Worm (Caenorhabditis elegans) whole organism, L4 larva: ENCODE results near the gene adh-1.
A peak's percentile ranks its signal among the peaks of the same experiment; 100 is the strongest.

Experiments used
- F10B5.3 ChIP-seq: sonication (generic microtip); optimal IDR thresholded peaks from 2 replicates; lab custom pipeline; 2016; ENCODE audit warnings: mild to moderate bottlenecking, missing genetic modification characterization, missing compliant biosample characterization
- F26F4.8 ChIP-seq: fragments of 200-800 bp; sonication (Bioruptor generic); conservative IDR thresholded peaks from 2 replicates; pipeline ENCODE4 v1.3.6; 2022; ENCODE audit warnings: missing genetic modification characterization, missing compliant biosample characterization
- F37D6.2 ChIP-seq: sonication (generic microtip); optimal IDR thresholded peaks from 2 replicates; lab custom pipeline; 2016; ENCODE audit warnings: mild to moderate bottlenecking, missing genetic modification characterization, missing compliant biosample characterization
- F49E8.2 ChIP-seq: sonication (generic microtip); optimal IDR thresholded peaks from 2 replicates; lab custom pipeline; 2016; ENCODE audit warnings: missing compliant biosample characterization, mild to moderate bottlenecking, missing genetic modification characterization, borderline replicate concordance
- T20F7.1 ChIP-seq: fragments of 200-800 bp; sonication (Bioruptor generic); optimal IDR thresholded peaks from 2 replicates; lab custom pipeline; 2018; ENCODE audit warnings: mild to moderate bottlenecking, missing genetic modification characterization, missing compliant biosample characterization
- Y105C5A.15 ChIP-seq: fragments of 200-800 bp; sonication (Bioruptor generic); IDR thresholded peaks from 2 replicates; pipeline ENCODE4 v1.3.6; 2022; ENCODE audit warnings: missing genetic modification characterization, missing compliant biosample characterization
- Y5F2A.4 ChIP-seq: fragments of 200-800 bp; sonication (Bioruptor generic); optimal IDR thresholded peaks from 2 replicates; lab custom pipeline; 2018; ENCODE audit warnings: mild to moderate bottlenecking, missing genetic modification characterization, missing compliant biosample characterization
- ZK546.5 ChIP-seq, 2 experiments: sonication (generic microtip); optimal IDR thresholded peaks; 2 replicates each; lab custom pipeline; 2017; ENCODE audit warnings: missing biosample characterization in 2 of 2, missing genetic modification characterization in 2 of 2
- ama-1 ChIP-seq: fragments of 150-350 bp; optimal IDR thresholded peaks from 2 replicates; lab custom pipeline; 2014; ENCODE audit warnings: inconsistent platforms, mixed read lengths
- arid-1 ChIP-seq: fragments of 200-800 bp; sonication (Bioruptor generic); conservative IDR thresholded peaks from 2 replicates; pipeline ENCODE4 v1.3.6; 2022; ENCODE audit warnings: missing genetic modification reagents, missing genetic modification characterization, missing compliant biosample characterization
- ceh-32 ChIP-seq: sonication (generic microtip); optimal IDR thresholded peaks from 2 replicates; lab custom pipeline; 2016; ENCODE audit warnings: mild to moderate bottlenecking, missing genetic modification characterization, missing compliant biosample characterization; ENCODE audit not compliant: poor library complexity
- ces-1 ChIP-seq: fragments of 150-350 bp; sonication (generic microtip); optimal IDR thresholded peaks from 4 replicates; lab custom pipeline; 2014; ENCODE audit warnings: missing biosample characterization, missing genetic modification reagents, missing genetic modification characterization
- cey-2 ChIP-seq: sonication (generic microtip); optimal IDR thresholded peaks from 3 replicates; lab custom pipeline; 2017; ENCODE audit warnings: missing genetic modification characterization, mild to moderate bottlenecking, missing compliant biosample characterization, antibody characterized with exemption, borderline replicate concordance; ENCODE audit not compliant: insufficient read depth
- daf-16 ChIP-seq, 3 experiments: sonication (generic microtip); optimal IDR thresholded peaks; 2 replicates each; lab custom pipeline; 2016 to 2017; ENCODE audit warnings: missing genetic modification characterization in 3 of 3, missing genetic modification reagents in 3 of 3, mild to moderate bottlenecking in 2 of 3, missing compliant biosample characterization in 2 of 3, missing biosample characterization in 1 of 3, moderate library complexity in 1 of 3
- daf-8 ChIP-seq: fragments of 200-800 bp; sonication (Bioruptor generic); IDR thresholded peaks from 2 replicates; pipeline ENCODE4 v1.3.6; 2022; ENCODE audit warnings: missing genetic modification characterization, missing compliant biosample characterization
- dve-1 ChIP-seq: sonication (generic microtip); optimal IDR thresholded peaks from 2 replicates; lab custom pipeline; 2017; ENCODE audit warnings: antibody characterized with exemption, mild to moderate bottlenecking, missing genetic modification characterization, missing compliant biosample characterization; ENCODE audit not compliant: insufficient read depth
- egl-43 ChIP-seq: fragments of 200-800 bp; sonication (Bioruptor generic); IDR thresholded peaks from 2 replicates; pipeline ENCODE4 v1.3.6; 2022; ENCODE audit warnings: missing genetic modification reagents, missing genetic modification characterization, missing compliant biosample characterization
- fos-1 ChIP-seq: fragments of 150-350 bp; optimal IDR thresholded peaks from 2 replicates; lab custom pipeline; 2014; ENCODE audit warnings: missing biosample characterization, missing genetic modification characterization
- hlh-11 ChIP-seq: fragments of 200-800 bp; sonication (Bioruptor generic); optimal IDR thresholded peaks from 2 replicates; lab custom pipeline; 2018; ENCODE audit warnings: mild to moderate bottlenecking, missing genetic modification characterization, missing compliant biosample characterization
- hmg-1.1 ChIP-seq: fragments of 200-800 bp; sonication (Bioruptor generic); IDR thresholded peaks from 2 replicates; pipeline ENCODE4 v1.3.6; 2022; ENCODE audit warnings: missing genetic modification reagents, missing genetic modification characterization, missing compliant biosample characterization
- lin-1 ChIP-seq: fragments of 200-800 bp; sonication (Bioruptor generic); IDR thresholded peaks from 2 replicates; pipeline ENCODE4 v1.3.6; 2022; ENCODE audit warnings: missing genetic modification reagents, missing genetic modification characterization, missing compliant biosample characterization
- lin-13 ChIP-seq: fragments of 150-350 bp; optimal IDR thresholded peaks from 2 replicates; lab custom pipeline; 2014; ENCODE audit warnings: missing biosample characterization, missing genetic modification reagents, missing genetic modification characterization
- lin-38 ChIP-seq: fragments of 200-800 bp; sonication (Bioruptor generic); IDR thresholded peaks from 2 replicates; pipeline ENCODE4 v1.3.6; 2022; ENCODE audit warnings: missing genetic modification reagents, missing genetic modification characterization, missing compliant biosample characterization
- lin-39 ChIP-seq: fragments of 150-350 bp; optimal IDR thresholded peaks from 2 replicates; lab custom pipeline; 2014; ENCODE audit warnings: missing biosample characterization, missing genetic modification reagents, missing genetic modification characterization
- lir-3 ChIP-seq: sonication (generic microtip); optimal IDR thresholded peaks from 2 replicates; lab custom pipeline; 2016; ENCODE audit warnings: mild to moderate bottlenecking, missing genetic modification characterization, missing compliant biosample characterization
- mdl-1 ChIP-seq, 2 experiments: fragments of 150-350 bp in 1 of 2; sonication (generic microtip) in 1 of 2; optimal IDR thresholded peaks; 2 replicates each; lab custom pipeline; 2014 to 2017; ENCODE audit warnings: missing biosample characterization in 2 of 2, missing genetic modification characterization in 2 of 2
- mep-1 ChIP-seq: fragments of 150-350 bp; sonication (generic microtip); optimal IDR thresholded peaks from 3 replicates; lab custom pipeline; 2014; ENCODE audit warnings: missing biosample characterization, missing genetic modification characterization
- mes-2 ChIP-seq: sonication (generic microtip); optimal IDR thresholded peaks from 2 replicates; lab custom pipeline; 2016; ENCODE audit warnings: missing genotype, mild to moderate bottlenecking, missing genetic modification characterization, missing compliant biosample characterization; ENCODE audit not compliant: poor library complexity, severe bottlenecking
- mxl-3 ChIP-seq: fragments of 200-800 bp; sonication (Bioruptor generic); optimal IDR thresholded peaks from 2 replicates; lab custom pipeline; 2018; ENCODE audit warnings: mild to moderate bottlenecking, missing genetic modification characterization, missing compliant biosample characterization
- nhr-10 ChIP-seq: fragments of 150-350 bp; optimal IDR thresholded peaks from 2 replicates; lab custom pipeline; 2014; ENCODE audit warnings: missing biosample characterization, missing genetic modification characterization
- nhr-102 ChIP-seq: sonication (generic microtip); optimal IDR thresholded peaks from 2 replicates; lab custom pipeline; 2016; ENCODE audit warnings: mild to moderate bottlenecking, missing genetic modification characterization, moderate library complexity, missing compliant biosample characterization
- nhr-11 ChIP-seq: fragments of 150-350 bp; optimal IDR thresholded peaks from 2 replicates; lab custom pipeline; 2014; ENCODE audit warnings: missing biosample characterization, missing genetic modification characterization
- nhr-111 ChIP-seq: fragments of 200-800 bp; sonication (Bioruptor generic); optimal IDR thresholded peaks from 2 replicates; lab custom pipeline; 2018; ENCODE audit warnings: mild to moderate bottlenecking, missing genetic modification characterization, missing compliant biosample characterization
- nhr-237 ChIP-seq: sonication (generic microtip); optimal IDR thresholded peaks from 2 replicates; lab custom pipeline; 2017; ENCODE audit warnings: missing biosample characterization, missing genetic modification characterization
- nhr-25 ChIP-seq: sonication (generic microtip); optimal IDR thresholded peaks from 2 replicates; lab custom pipeline; 2017; ENCODE audit warnings: missing genetic modification characterization, mild to moderate bottlenecking, missing compliant biosample characterization, antibody characterized with exemption, moderate library complexity, borderline replicate concordance; ENCODE audit not compliant: insufficient read depth
- nhr-42 ChIP-seq: fragments of 200-800 bp; sonication (Bioruptor generic); IDR thresholded peaks from 2 replicates; pipeline ENCODE4 v1.3.6; 2022; ENCODE audit warnings: missing genetic modification characterization, missing compliant biosample characterization
- nhr-48 ChIP-seq: sonication (generic microtip); optimal IDR thresholded peaks from 2 replicates; lab custom pipeline; 2016; ENCODE audit warnings: mild to moderate bottlenecking, missing genetic modification characterization, missing compliant biosample characterization
- nhr-76 ChIP-seq: fragments of 150-350 bp; optimal IDR thresholded peaks from 2 replicates; lab custom pipeline; 2014; ENCODE audit warnings: missing biosample characterization, missing genetic modification characterization
- php-3 ChIP-seq: fragments of 200-800 bp; sonication (Bioruptor generic); IDR thresholded peaks from 2 replicates; pipeline ENCODE4 v1.3.6; 2022; ENCODE audit warnings: missing genetic modification reagents, missing genetic modification characterization, missing compliant biosample characterization
- snpc-4 ChIP-seq: fragments of 150-350 bp; optimal IDR thresholded peaks from 2 replicates; lab custom pipeline; 2014; ENCODE audit warnings: missing biosample characterization, missing genetic modification characterization
- tag-97 ChIP-seq: fragments of 200-800 bp; sonication (Bioruptor generic); IDR thresholded peaks from 2 replicates; pipeline ENCODE4 v1.3.6; 2022; ENCODE audit warnings: missing genetic modification characterization, missing compliant biosample characterization
- zfp-2 ChIP-seq: sonication (generic microtip); optimal IDR thresholded peaks from 2 replicates; lab custom pipeline; 2016; ENCODE audit warnings: mild to moderate bottlenecking, missing genetic modification characterization, missing compliant biosample characterization
- zip-11 ChIP-seq: fragments of 200-800 bp; sonication (Bioruptor generic); IDR thresholded peaks from 2 replicates; pipeline ENCODE4 v1.3.6; 2022; ENCODE audit warnings: missing genetic modification characterization, missing compliant biosample characterization
- zip-2 ChIP-seq: fragments of 150-350 bp; optimal IDR thresholded peaks from 2 replicates; lab custom pipeline; 2014; ENCODE audit warnings: missing biosample characterization, missing genetic modification characterization
- ztf-11 ChIP-seq: fragments of 150-350 bp; optimal IDR thresholded peaks from 2 replicates; lab custom pipeline; 2014; ENCODE audit warnings: missing biosample characterization, missing genetic modification characterization
- ztf-7 ChIP-seq: fragments of 150-350 bp; optimal IDR thresholded peaks from 2 replicates; lab custom pipeline; 2014; ENCODE audit warnings: missing biosample characterization, missing genetic modification characterization

Gene adh-1

ce11 chrV:11921689-11922517 is 33.9 kb downstream of the adh-1 start (continued):
- TF ChIP-seq lir-3 (no peak), dve-1 (tag; lab: Kevin White, UChicago) (peak; percentile 80), nhr-10 (tag; lab: Kevin White, UChicago) (no peak), arid-1 (GFP tag; lab: Robert Waterston, UW) (no peak), nhr-111 (no peak), nhr-48 (tag; lab: Kevin White, UChicago) (no peak), F37D6.2 (tag; lab: Kevin White, UChicago) (no peak), nhr-42 (GFP tag; lab: Robert Waterston, UW) (no peak), hlh-11 (tag; lab: Kevin White, UChicago) (peak; percentile 78), ceh-32 (tag; lab: Kevin White, UChicago) (no peak), ces-1 (GFP tag; lab: Kevin White, UChicago) (no peak), ZK546.5 (tag; optimal IDR thresholded peaks at IDR 0.05; lab: Kevin White, UChicago) (no peak), nhr-102 (tag; lab: Kevin White, UChicago) (no peak), lin-13 (no peak), hmg-1.1 (GFP tag; lab: Robert Waterston, UW) (no peak), mep-1 (tag; lab: Kevin White, UChicago) (peak; percentile 21), T20F7.1 (GFP tag; lab: Kevin White, UChicago) (no peak), zip-11 (GFP tag; lab: Robert Waterston, UW) (no peak), ztf-7 (tag; lab: Kevin White, UChicago) (no peak), mxl-3 (GFP tag; lab: Kevin White, UChicago) (peak; percentile 37), ama-1 (peak; percentile 66), fos-1 (tag; lab: Kevin White, UChicago) (no peak), mdl-1 (tag; optimal IDR thresholded peaks at IDR 0.05; lab: Kevin White, UChicago) (peak in 1 of 2 experiments; percentile 60), lin-39 (no peak), nhr-237 (tag; lab: Kevin White, UChicago) (no peak), lin-38 (no peak), F10B5.3 (tag; lab: Kevin White, UChicago) (no peak), nhr-76 (no peak), nhr-25 (no peak), nhr-11 (tag; lab: Kevin White, UChicago) (peak; percentile 62), egl-43 (GFP tag; lab: Robert Waterston, UW) (no peak), Y5F2A.4 (GFP tag; lab: Kevin White, UChicago) (no peak), F49E8.2 (no peak), ztf-11 (tag; lab: Kevin White, UChicago) (no peak), F26F4.8 (GFP tag; lab: Robert Waterston, UW) (no peak), lin-1 (GFP tag; lab: Robert Waterston, UW) (no peak), snpc-4 (no peak), tag-97 (GFP tag; lab: Robert Waterston, UW) (no peak), daf-16 (GFP tag; optimal IDR thresholded peaks at IDR 0.05; lab: Kevin White, UChicago) (peak in 1 of 2 experiments; percentile 72), daf-16 (tag; optimal IDR thresholded peaks at IDR 0.05; lab: Kevin White, UChicago) (peak; percentile 96), zip-2 (tag; lab: Kevin White, UChicago) (no peak), php-3 (no peak), cey-2 (tag; lab: Kevin White, UChicago) (no peak), daf-8 (no peak), mes-2 (no peak), Y105C5A.15 (GFP tag; lab: Robert Waterston, UW) (no peak), zfp-2 (tag; lab: Kevin White, UChicago) (no peak)
- TF ChIP-seq, all 104 proteins: peak for 13
